Fruit fly (Drosophila melanogaster) whole organism, embryonic: ENCODE data around the gene dec.

Experiments
- Ada2b ChIP-seq: fragments of 200-800 bp; sonication (Bioruptor generic); IDR thresholded peaks from 2 replicates; pipeline ENCODE4 v1.3.6; 2022; ENCODE audit warnings: missing biosample characterization, missing genetic modification characterization
- B-H1 ChIP-seq: fragments of 200-800 bp; sonication (Bioruptor generic); IDR thresholded peaks from 3 replicates; pipeline ENCODE4 v1.3.6; 2022; ENCODE audit warnings: missing biosample characterization, missing genetic modification characterization
- Bdp1 ChIP-seq: fragments of 200-800 bp; sonication (Bioruptor generic); optimal IDR thresholded peaks from 3 replicates; lab custom pipeline; 2016; ENCODE audit warnings: missing biosample characterization, missing genetic modification characterization
- CG11456 ChIP-seq: fragments of 200-800 bp; sonication (Bioruptor generic); IDR thresholded peaks from 3 replicates; pipeline ENCODE4 v1.3.6; 2022; ENCODE audit warnings: missing biosample characterization, missing genetic modification characterization
- CG11560 ChIP-seq: fragments of 200-800 bp; sonication (Bioruptor generic); IDR thresholded peaks from 3 replicates; pipeline ENCODE4 v1.3.6; 2022; ENCODE audit warnings: missing biosample characterization, missing genetic modification characterization
- CG15601 ChIP-seq: fragments of 200-800 bp; sonication (Bioruptor generic); optimal IDR thresholded peaks from 3 replicates; lab custom pipeline; 2019; ENCODE audit warnings: missing biosample characterization, mild to moderate bottlenecking, missing genetic modification characterization, moderate library complexity
- CG17568 ChIP-seq: fragments of 200-800 bp; sonication (Bioruptor generic); optimal IDR thresholded peaks from 2 replicates; lab custom pipeline; 2018; ENCODE audit warnings: missing biosample characterization, mild to moderate bottlenecking, missing genetic modification characterization, moderate library complexity
- CG17612 ChIP-seq: fragments of 200-800 bp; sonication (Bioruptor generic); IDR thresholded peaks from 2 replicates; pipeline ENCODE4 v1.3.6; 2022; ENCODE audit warnings: missing biosample characterization, missing genetic modification characterization
- CG1832 ChIP-seq: fragments of 200-800 bp; sonication (Bioruptor generic); optimal IDR thresholded peaks from 2 replicates; lab custom pipeline; 2017; ENCODE audit warnings: missing biosample characterization, mild to moderate bottlenecking, missing genetic modification characterization, inconsistent platforms
- CG18764 ChIP-seq: fragments of 200-800 bp; sonication (Bioruptor generic); optimal IDR thresholded peaks from 3 replicates; lab custom pipeline; 2016; ENCODE audit warnings: missing biosample characterization, missing genetic modification characterization
- CG3838 ChIP-seq: fragments of 200-800 bp; sonication (Bioruptor generic); optimal IDR thresholded peaks from 3 replicates; lab custom pipeline; 2016; ENCODE audit warnings: missing biosample characterization, missing genetic modification characterization
- CG4360 ChIP-seq: fragments of 200-800 bp; sonication (Bioruptor generic); IDR thresholded peaks from 2 replicates; pipeline ENCODE4 v1.3.6; 2022; ENCODE audit warnings: missing biosample characterization, missing genetic modification characterization
- CG6813 ChIP-seq: fragments of 200-800 bp; sonication (Bioruptor generic); optimal IDR thresholded peaks from 2 replicates; lab custom pipeline; 2017; ENCODE audit warnings: missing biosample characterization, missing genetic modification characterization, mild to moderate bottlenecking, moderate library complexity, missing genetic modification reagents
- CG8290 ChIP-seq, 3 experiments: fragments of 200-800 bp; sonication (Bioruptor generic); optimal IDR thresholded peaks; 2 replicates each; lab custom pipeline; 2016 to 2019; ENCODE audit warnings: missing biosample characterization in 3 of 3, missing genetic modification characterization in 3 of 3, mild to moderate bottlenecking in 2 of 3, moderate library complexity in 1 of 3
- CG8944 ChIP-seq: fragments of 200-800 bp; sonication (Bioruptor generic); optimal IDR thresholded peaks from 3 replicates; lab custom pipeline; 2016; ENCODE audit warnings: missing biosample characterization, missing genetic modification characterization
- CkIIα-i1 ChIP-seq: fragments of 200-800 bp; sonication (Bioruptor generic); IDR thresholded peaks from 2 replicates; pipeline ENCODE4 v1.3.6; 2022; ENCODE audit warnings: missing biosample characterization, missing genetic modification characterization
- Dfd ChIP-seq, 2 experiments: fragments of >200 bp; optimal IDR thresholded peaks; 2 replicates each; lab custom pipeline; 2017; ENCODE audit warnings: missing biosample characterization in 2 of 2, missing genetic modification characterization in 2 of 2
- E2f2 ChIP-seq: fragments of 200-800 bp; sonication (Bioruptor generic); IDR thresholded peaks from 2 replicates; pipeline ENCODE4 v1.3.6; 2022; ENCODE audit warnings: missing biosample characterization, missing genetic modification characterization
- Ets65A ChIP-seq: fragments of 200-800 bp; sonication (Bioruptor generic); peaks from one replicate; lab custom pipeline; 2016; ENCODE audit warnings: missing biosample characterization, missing genetic modification characterization
- Fer3 ChIP-seq: fragments of 200-800 bp; sonication (Bioruptor generic); optimal IDR thresholded peaks from 2 replicates; lab custom pipeline; 2018; ENCODE audit warnings: missing biosample characterization, mild to moderate bottlenecking, missing genetic modification characterization, moderate library complexity
- H2.0 ChIP-seq: fragments of 200-800 bp; sonication (Bioruptor generic); IDR thresholded peaks from 2 replicates; pipeline ENCODE4 v1.3.6; 2022; ENCODE audit warnings: missing biosample characterization, missing genetic modification characterization
- Hey ChIP-seq: fragments of 200-800 bp; sonication (Bioruptor generic); optimal IDR thresholded peaks from 3 replicates; lab custom pipeline; 2018; ENCODE audit warnings: missing biosample characterization, mild to moderate bottlenecking, missing genetic modification characterization
- MBD-R2 ChIP-seq: fragments of 200-800 bp; sonication (Bioruptor generic); IDR thresholded peaks from 2 replicates; pipeline ENCODE4 v1.3.6; 2022; ENCODE audit warnings: missing biosample characterization, missing genetic modification characterization
- Nf-YA ChIP-seq: fragments of 200-800 bp; sonication (Bioruptor generic); IDR thresholded peaks from 2 replicates; pipeline ENCODE4 v1.3.6; 2022; ENCODE audit warnings: missing biosample characterization, missing genetic modification characterization
- Ptx1 ChIP-seq: fragments of 200-800 bp; sonication (Bioruptor generic); IDR thresholded peaks from 2 replicates; pipeline ENCODE4 v1.3.6; 2022; ENCODE audit warnings: missing biosample characterization, missing genetic modification characterization
- Rfx ChIP-seq: fragments of 200-800 bp; sonication (Bioruptor generic); IDR thresholded peaks from 2 replicates; pipeline ENCODE4 v1.3.6; 2022; ENCODE audit warnings: missing biosample characterization, missing genetic modification characterization
- Trl ChIP-seq, 3 experiments: fragments of >200 bp in 2 of 3; fragments of 200-800 bp in 1 of 3; sonication (Bioruptor generic) in 1 of 3; optimal IDR thresholded peaks; 2 replicates in 1 of 3; 3 replicates in 2 of 3; lab custom pipeline; 2016 to 2017; ENCODE audit warnings: missing biosample characterization in 1 of 3, missing genetic modification characterization in 1 of 3
- Vsx1 ChIP-seq: fragments of 200-800 bp; sonication (Bioruptor generic); optimal IDR thresholded peaks from 2 replicates; lab custom pipeline; 2017; ENCODE audit warnings: missing biosample characterization, mild to moderate bottlenecking, missing genetic modification characterization, missing genetic modification reagents
- YL-1 ChIP-seq: fragments of 200-800 bp; sonication (Bioruptor generic); optimal IDR thresholded peaks from 3 replicates; lab custom pipeline; 2017; ENCODE audit warnings: missing biosample characterization, mild to moderate bottlenecking, missing genetic modification characterization
- ab ChIP-seq: fragments of 200-800 bp; sonication (Bioruptor generic); optimal IDR thresholded peaks from 2 replicates; lab custom pipeline; 2016; ENCODE audit warnings: missing biosample characterization, missing genetic modification characterization
- ash1 ChIP-seq: fragments of 200-800 bp; sonication (Bioruptor generic); optimal IDR thresholded peaks from 2 replicates; lab custom pipeline; 2018; ENCODE audit warnings: missing biosample characterization, mild to moderate bottlenecking, missing genetic modification characterization
- bab2 ChIP-seq: fragments of 200-800 bp; sonication (Bioruptor generic); optimal IDR thresholded peaks from 2 replicates; lab custom pipeline; 2016; ENCODE audit warnings: missing biosample characterization, missing genetic modification characterization
- cad ChIP-seq: fragments of >200 bp; optimal IDR thresholded peaks from 2 replicates; lab custom pipeline; 2017; ENCODE audit warnings: missing biosample characterization, missing genetic modification characterization
- crp ChIP-seq, 2 experiments: fragments of 200-800 bp; sonication (Bioruptor generic); optimal IDR thresholded peaks; 2 replicates in 1 of 2; 3 replicates in 1 of 2; lab custom pipeline; 2017; ENCODE audit warnings: missing biosample characterization in 2 of 2, missing genetic modification characterization in 2 of 2, mild to moderate bottlenecking in 1 of 2, moderate library complexity in 1 of 2
- da ChIP-seq: fragments of 200-800 bp; sonication (Bioruptor generic); optimal IDR thresholded peaks from 2 replicates; lab custom pipeline; 2016; ENCODE audit warnings: missing biosample characterization, missing genetic modification characterization
- esg ChIP-seq: fragments of 200-800 bp; sonication (Bioruptor generic); conservative IDR thresholded peaks from 2 replicates; pipeline ENCODE4 v1.3.6; 2022; ENCODE audit warnings: missing biosample characterization, missing genetic modification characterization
- grau ChIP-seq: fragments of 200-800 bp; optimal IDR thresholded peaks from 3 replicates; lab custom pipeline; 2019; ENCODE audit warnings: missing biosample characterization, mild to moderate bottlenecking, missing genetic modification characterization, moderate library complexity
- gro ChIP-seq: fragments of 200-800 bp; sonication (Bioruptor generic); optimal IDR thresholded peaks from 2 replicates; lab custom pipeline; 2016; ENCODE audit warnings: missing biosample characterization, missing genetic modification characterization
- klu ChIP-seq: fragments of 200-800 bp; sonication (Bioruptor generic); IDR thresholded peaks from 2 replicates; pipeline ENCODE4 v1.3.6; 2022; ENCODE audit warnings: missing biosample characterization, missing genetic modification characterization
- mam ChIP-seq: fragments of 200-800 bp; sonication (Bioruptor generic); optimal IDR thresholded peaks from 3 replicates; lab custom pipeline; 2016; ENCODE audit warnings: missing biosample characterization, missing genetic modification characterization
- nom ChIP-seq: fragments of 200-800 bp; sonication (Bioruptor generic); optimal IDR thresholded peaks from 2 replicates; lab custom pipeline; 2017; ENCODE audit warnings: missing biosample characterization, missing genetic modification characterization, mild to moderate bottlenecking, moderate library complexity, missing genetic modification reagents
- odd ChIP-seq: fragments of 200-800 bp; sonication (Bioruptor generic); optimal IDR thresholded peaks from 2 replicates; lab custom pipeline; 2017; ENCODE audit warnings: missing biosample characterization, mild to moderate bottlenecking, missing genetic modification characterization
- pita ChIP-seq: fragments of 200-800 bp; sonication (Bioruptor generic); optimal IDR thresholded peaks from 2 replicates; lab custom pipeline; 2017; ENCODE audit warnings: missing biosample characterization, mild to moderate bottlenecking, missing genetic modification characterization
- rib ChIP-seq: fragments of 200-800 bp; sonication (Bioruptor generic); IDR thresholded peaks from 2 replicates; pipeline ENCODE4 v1.3.6; 2022; ENCODE audit warnings: missing biosample characterization, missing genetic modification characterization
- scrt ChIP-seq: fragments of 200-800 bp; sonication (Bioruptor generic); optimal IDR thresholded peaks from 2 replicates; lab custom pipeline; 2018; ENCODE audit warnings: missing biosample characterization, mild to moderate bottlenecking, missing genetic modification characterization, moderate library complexity
- sd ChIP-seq: fragments of 200-800 bp; sonication (Bioruptor generic); optimal IDR thresholded peaks from 3 replicates; lab custom pipeline; 2018; ENCODE audit warnings: missing biosample characterization, mild to moderate bottlenecking, missing genetic modification characterization, moderate library complexity
- sr ChIP-seq: fragments of 200-800 bp; sonication (Bioruptor generic); IDR thresholded peaks from 3 replicates; pipeline ENCODE4 v1.3.6; 2022; ENCODE audit warnings: missing biosample characterization, missing genetic modification characterization
- twi ChIP-seq: fragments of 200-800 bp; optimal IDR thresholded peaks from 2 replicates; lab custom pipeline; 2019; ENCODE audit warnings: missing biosample characterization, mild to moderate bottlenecking, missing genetic modification characterization, moderate library complexity
- tx ChIP-seq: fragments of 200-800 bp; sonication (Bioruptor generic); optimal IDR thresholded peaks from 2 replicates; lab custom pipeline; 2016; ENCODE audit warnings: missing biosample characterization, missing genetic modification characterization
- vvl ChIP-seq: fragments of 200-800 bp; sonication (Bioruptor generic); IDR thresholded peaks from 2 replicates; pipeline ENCODE4 v1.3.6; 2022; ENCODE audit warnings: missing biosample characterization, missing genetic modification characterization

The dec gene

DNA sequence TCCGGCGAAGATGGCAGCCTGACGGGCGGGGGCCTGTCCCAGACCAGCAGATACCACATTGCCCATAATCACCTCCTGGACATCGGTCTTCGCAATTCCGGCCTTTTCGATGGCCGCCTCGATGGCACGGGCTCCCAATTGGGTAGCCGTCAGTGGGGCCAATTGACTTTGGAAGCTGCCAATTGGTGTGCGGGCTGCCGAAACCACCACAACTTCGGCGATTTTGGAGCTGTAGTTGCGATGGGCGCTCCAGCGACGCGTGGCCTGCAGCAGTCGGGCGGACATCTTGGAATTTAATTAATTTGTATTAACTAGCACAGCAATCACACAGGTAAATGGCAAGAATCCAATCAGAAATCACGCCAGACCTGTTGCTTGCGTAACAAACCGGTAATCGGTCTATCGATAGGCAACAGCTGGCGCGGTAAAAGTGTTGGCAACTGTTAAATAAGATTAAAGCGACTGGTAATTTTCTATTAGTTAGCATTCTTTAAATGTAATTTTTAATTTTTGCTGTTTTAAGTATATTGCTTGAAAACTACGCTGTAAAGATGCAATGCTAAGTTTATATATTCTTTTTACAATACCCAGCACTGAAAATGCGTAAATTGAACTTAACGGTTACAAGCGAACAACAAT, 15.5 kb upstream of the dec start, which contains the start of gene Acat1 (continued):
- TF ChIP-seq CG11560 (tag; lab: Robert Waterston, UW) (0 out of 3 replicates have a peak, but pooled peaks have one; percentile 10), CG8290 (GFP tag; optimal IDR thresholded peaks at IDR 0.05; lab: Kevin White, UChicago) (no peak), CG8290 (tag; optimal IDR thresholded peaks at IDR 0.05; lab: Kevin White, UChicago) (no peak), rib (GFP tag; lab: Robert Waterston, UW) (no peak), B-H1 (GFP tag; lab: Robert Waterston, UW) (no peak), H2.0 (GFP tag; lab: Robert Waterston, UW) (peak; percentile 26; the same call in 1 of the 2 replicates), klu (peak; percentile 32; the same call in 1 of the 2 replicates), CG11456 (GFP tag; lab: Robert Waterston, UW) (peak; percentile 72; the same call in 2 of the 3 replicates), crp (GFP tag; optimal IDR thresholded peaks at IDR 0.05; lab: Kevin White, UChicago) (peak; percentile 11 to 83), CG1832 (GFP tag; lab: Kevin White, UChicago) (no peak), ash1 (GFP tag; lab: Kevin White, UChicago) (no peak), gro (GFP tag; lab: Kevin White, UChicago) (no peak), cad (GFP tag; lab: Kevin White, UChicago) (no peak), odd (GFP tag; lab: Kevin White, UChicago) (no peak), mam (GFP tag; lab: Kevin White, UChicago) (peak; percentile 64), pita (GFP tag; lab: Kevin White, UChicago) (no peak), Ada2b (GFP tag; lab: Robert Waterston, UW) (no peak), vvl (peak; percentile 83), Ets65A (GFP tag; lab: Kevin White, UChicago) (peak; percentile 75), E2f2 (GFP tag; lab: Robert Waterston, UW) (peak; percentile 49; the same call in 1 of the 2 replicates), CG8944 (GFP tag; lab: Kevin White, UChicago) (no peak), ab (GFP tag; lab: Kevin White, UChicago) (no peak), nom (peak; percentile 19), Rfx (GFP tag; lab: Robert Waterston, UW) (peak; percentile 72), Vsx1 (GFP tag; lab: Kevin White, UChicago) (no peak), CG3838 (GFP tag; lab: Kevin White, UChicago) (no peak), YL-1 (GFP tag; lab: Kevin White, UChicago) (peak; percentile 65), scrt (peak; percentile 91), tx (GFP tag; lab: Kevin White, UChicago) (peak; percentile 44), sr (GFP tag; lab: Robert Waterston, UW) (no peak), CG4360 (no peak), Ptx1 (GFP tag; lab: Robert Waterston, UW) (peak; percentile 72), sd (no peak), CG17612 (GFP tag; lab: Robert Waterston, UW) (no peak), twi (tag; lab: Kevin White, UChicago) (no peak), Fer3 (peak; percentile 49), CG17568 (no peak), Hey (tag; lab: Kevin White, UChicago) (no peak), esg (GFP tag; lab: Robert Waterston, UW) (peak; percentile 28; the same call in 1 of the 2 replicates), Dfd (GFP tag; optimal IDR thresholded peaks at IDR 0.05; lab: Kevin White, UChicago) (no peak), Bdp1 (GFP tag; lab: Kevin White, UChicago) (no peak), grau (tag; lab: Kevin White, UChicago) (peak; percentile 41), CkIIα-i1 (no peak), MBD-R2 (GFP tag; lab: Robert Waterston, UW) (peak; percentile 60; the same call in 1 of the 2 replicates), CG6813 (GFP tag; lab: Kevin White, UChicago) (peak; percentile 12), da (GFP tag; lab: Kevin White, UChicago) (no peak), CG15601 (tag; lab: Kevin White, UChicago) (no peak), bab2 (GFP tag; lab: Kevin White, UChicago) (peak; percentile 35), Nf-YA (GFP tag; lab: Robert Waterston, UW) (0 out of 2 replicates have a peak, but pooled peaks have one; percentile 11), Trl (optimal IDR thresholded peaks at IDR 0.05; lab: Kevin White, UChicago) (no peak), Trl (GFP tag; optimal IDR thresholded peaks at IDR 0.05; lab: Kevin White, UChicago) (peak; percentile 52), CG18764 (GFP tag; lab: Kevin White, UChicago) (peak; percentile 15)
